Worm (Caenorhabditis elegans): ENCODE data around the gene nep-25.
A peak's percentile ranks its signal among the peaks of the same experiment; 100 is the strongest.

ce11 chrII:5836153-5836719 is 5.8 kb upstream of the nep-25 start, which contains the start of gene fzo-1:
- no peak for TF ChIP-seq him-1 (tag; optimal IDR thresholded peaks at IDR 0.05)
- TF ChIP-seq dao-5 (tag; optimal IDR thresholded peaks at IDR 0.05) = no peak
- TF ChIP-seq W03F9.2 (tag; optimal IDR thresholded peaks at IDR 0.05) = peak; percentile 34

All from whole organism, L4/young adult.